In genomic region chrII:3523547-3523946, ce11 we compare ENCODE assay signal across 8 worm cellular contexts.
TF ChIP-seq lines count a peak whose summit lies in the region.
"Not testable (repeated sequence)": the region's sequence is repeated elsewhere in the genome, so short reads cannot be mapped to it uniquely, and the experiment has no call there.

No protein-coding gene starts in this region.

TF ChIP-seq in whole organism, L1 larva, 84 proteins besides CTCF, POLR2A, EP300 and RAD21 (continues in another document):
- peak; percentile 15 for TF ChIP-seq blmp-1 (tag; optimal IDR thresholded peaks at IDR 0.05; lab: Kevin White, UChicago)
- TF ChIP-seq dsc-1 (tag; optimal IDR thresholded peaks at IDR 0.05; lab: Kevin White, UChicago) = peak; percentile 58
- TF ChIP-seq ceh-82 (tag; optimal IDR thresholded peaks at IDR 0.05; lab: Kevin White, UChicago) = peak in 2 of 3 experiments; percentile 50 to 54
- peak; percentile 68 for TF ChIP-seq C04F5.9 (tag; optimal IDR thresholded peaks at IDR 0.05; lab: Kevin White, UChicago)
- TF ChIP-seq mab-9 (GFP tag; IDR thresholded peaks at IDR 0.05; lab: Robert Waterston, UW) = peak; percentile 60; the same call in 1 of the 2 replicates
- peak; percentile 76 for TF ChIP-seq lir-3 (tag; optimal IDR thresholded peaks at IDR 0.05; lab: Kevin White, UChicago; ENCODE audit: poor library complexity)
- peak; percentile 73 for TF ChIP-seq rnt-1 (tag; optimal IDR thresholded peaks at IDR 0.05; lab: Kevin White, UChicago)
- TF ChIP-seq nhr-85 (tag; lab: Kevin White, UChicago) = peak; percentile 70
- TF ChIP-seq snu-23 (GFP tag; optimal IDR thresholded peaks at IDR 0.05; lab: Kevin White, UChicago) = peak; percentile 85
- peak; percentile 67 to 75 for TF ChIP-seq lin-35 (GFP tag; optimal IDR thresholded peaks at IDR 0.05; lab: Kevin White, UChicago)
- TF ChIP-seq nhr-237 (tag; optimal IDR thresholded peaks at IDR 0.05; lab: Kevin White, UChicago) = peak; percentile 34

TF ChIP-seq in whole organism, L2 larva, 48 proteins besides CTCF, POLR2A, EP300 and RAD21 (continues in another document):
- TF ChIP-seq lsy-2 (tag; optimal IDR thresholded peaks at IDR 0.05; lab: Kevin White, UChicago) = peak; percentile 89 to 97
- TF ChIP-seq ZK546.5 (tag; optimal IDR thresholded peaks at IDR 0.05; lab: Kevin White, UChicago) = peak; percentile 6
- peak; percentile 48 for TF ChIP-seq gmeb-1 (tag; optimal IDR thresholded peaks at IDR 0.05; lab: Kevin White, UChicago)
- TF ChIP-seq lin-13 (GFP tag; optimal IDR thresholded peaks at IDR 0.05; lab: Kevin White, UChicago) = peak; percentile 67
- TF ChIP-seq zag-1 (tag; optimal IDR thresholded peaks at IDR 0.05; lab: Kevin White, UChicago) = peak; percentile 20
- TF ChIP-seq crh-2 (tag; optimal IDR thresholded peaks at IDR 0.05; lab: Kevin White, UChicago) = peak; percentile 43
- TF ChIP-seq nhr-25 (tag; optimal IDR thresholded peaks at IDR 0.05; lab: Kevin White, UChicago) = peak; percentile 61
- peak; percentile 4 for TF ChIP-seq lin-11 (tag; optimal IDR thresholded peaks at IDR 0.05; lab: Kevin White, UChicago)
- TF ChIP-seq sma-3 (GFP tag; optimal IDR thresholded peaks at IDR 0.05; lab: Kevin White, UChicago) = peak; percentile 32
- peak; percentile 73 for TF ChIP-seq nhr-129 (tag; optimal IDR thresholded peaks at IDR 0.05; lab: Kevin White, UChicago)
- peak; percentile 56 for TF ChIP-seq F13H6.1 (tag; optimal IDR thresholded peaks at IDR 0.05; lab: Kevin White, UChicago)

TF ChIP-seq in whole organism, L3 larva, 47 proteins besides CTCF, POLR2A, EP300 and RAD21:
- TF ChIP-seq nfya-1 (tag; optimal IDR thresholded peaks at IDR 0.05; lab: Kevin White, UChicago; ENCODE audit: insufficient read depth) = peak; percentile 75
- peak; percentile 33 for TF ChIP-seq nhr-43 (tag; optimal IDR thresholded peaks at IDR 0.05; lab: Kevin White, UChicago; ENCODE audit: poor library complexity, severe bottlenecking)
- TF ChIP-seq lin-39 (tag; optimal IDR thresholded peaks at IDR 0.05; lab: Kevin White, UChicago) = peak; percentile 52
- peak; percentile 14 for TF ChIP-seq R02D3.7 (tag; optimal IDR thresholded peaks at IDR 0.05; lab: Kevin White, UChicago)
- peak; percentile 42 for TF ChIP-seq nhr-11 (tag; optimal IDR thresholded peaks at IDR 0.05; lab: Kevin White, UChicago)
- TF ChIP-seq nhr-23 (tag; optimal IDR thresholded peaks at IDR 0.05; lab: Kevin White, UChicago) = peak; percentile 70
- peak; percentile 83 for TF ChIP-seq lin-15B (tag; optimal IDR thresholded peaks at IDR 0.05; lab: Kevin White, UChicago)
- TF ChIP-seq snpc-4 (tag; optimal IDR thresholded peaks at IDR 0.05; lab: Kevin White, UChicago) = peak; percentile 2
- peak; percentile 49 for TF ChIP-seq pha-4 (tag; optimal IDR thresholded peaks at IDR 0.05; lab: Kevin White, UChicago)

TF ChIP-seq in whole organism, L4 larva, 104 proteins besides CTCF, POLR2A, EP300 and RAD21 (continues in another document):
- TF ChIP-seq nhr-102 (tag; optimal IDR thresholded peaks at IDR 0.05; lab: Kevin White, UChicago) (peak; percentile 11), duxl-1 (tag; optimal IDR thresholded peaks at IDR 0.05; lab: Kevin White, UChicago; ENCODE audit: poor library complexity) (peak; percentile 10), F37D6.2 (tag; optimal IDR thresholded peaks at IDR 0.05; lab: Kevin White, UChicago) (peak; percentile 52), mep-1 (tag; optimal IDR thresholded peaks at IDR 0.05; lab: Kevin White, UChicago) (peak; percentile 67), nhr-28 (tag; optimal IDR thresholded peaks at IDR 0.05; lab: Kevin White, UChicago) (peak; percentile 49), lsy-2 (tag; optimal IDR thresholded peaks at IDR 0.05; lab: Kevin White, UChicago) (peak; percentile 77 to 96), D1046.2 (GFP tag; IDR thresholded peaks at IDR 0.05; lab: Robert Waterston, UW) (0 out of 2 replicates have a peak, but pooled peaks have one; percentile 54), dve-1 (tag; optimal IDR thresholded peaks at IDR 0.05; lab: Kevin White, UChicago; ENCODE audit: insufficient read depth) (peak; percentile 23), daf-19 (GFP tag; conservative IDR thresholded peaks at IDR 0.05; lab: Robert Waterston, UW) (0 out of 2 replicates have a peak, but pooled peaks have one; percentile 14), hlh-11 (tag; optimal IDR thresholded peaks at IDR 0.05; lab: Kevin White, UChicago) (peak; percentile 26)

TF ChIP-seq in whole organism, late embryonic, 69 proteins besides CTCF, POLR2A, EP300 and RAD21:
- TF ChIP-seq tbx-2 (tag; optimal IDR thresholded peaks at IDR 0.05; lab: Kevin White, UChicago) (peak; percentile 18), ceh-31 (tag; optimal IDR thresholded peaks at IDR 0.05; lab: Kevin White, UChicago) (peak; percentile 13), sox-2 (GFP tag; IDR thresholded peaks at IDR 0.05; lab: Robert Waterston, UW) (peak; percentile 41; the same call in 1 of the 2 replicates), ceh-34 (tag; optimal IDR thresholded peaks at IDR 0.05; lab: Kevin White, UChicago) (peak; percentile 81), unc-42 (tag; optimal IDR thresholded peaks at IDR 0.05; lab: Kevin White, UChicago) (peak; percentile 27), nfya-1 (tag; optimal IDR thresholded peaks at IDR 0.05; lab: Kevin White, UChicago) (peak; percentile 50), ceh-18 (tag; optimal IDR thresholded peaks at IDR 0.05; lab: Kevin White, UChicago) (peak; percentile 41)

TF ChIP-seq in whole organism, midembryonic, 9 proteins besides CTCF, POLR2A, EP300 and RAD21:
- TF ChIP-seq flt-1 (GFP tag; IDR thresholded peaks at IDR 0.05; lab: Robert Waterston, UW) = peak; percentile 74

TF ChIP-seq in whole organism, mixed stage, embryonic, 35 proteins besides CTCF, POLR2A, EP300 and RAD21:
- TF ChIP-seq nhr-237 (tag; optimal IDR thresholded peaks at IDR 0.05; lab: Kevin White, UChicago) = peak; percentile 64
- peak; percentile 70 for TF ChIP-seq mep-1 (tag; optimal IDR thresholded peaks at IDR 0.05; lab: Kevin White, UChicago)
- peak; percentile 20 for TF ChIP-seq ham-2 (GFP tag; optimal IDR thresholded peaks at IDR 0.05; lab: Kevin White, UChicago)
- peak; percentile 93 for TF ChIP-seq lsy-2 (tag; optimal IDR thresholded peaks at IDR 0.05; lab: Kevin White, UChicago)
- TF ChIP-seq ces-1 (GFP tag; optimal IDR thresholded peaks at IDR 0.05; lab: Kevin White, UChicago) = peak; percentile 21

TF ChIP-seq in whole organism, young adult, 124 proteins besides CTCF, POLR2A, EP300 and RAD21 (continues in another document):
- TF ChIP-seq egl-18 (GFP tag; IDR thresholded peaks at IDR 0.05; lab: Robert Waterston, UW) (peak; percentile 68; the same call in 1 of the 2 replicates), ekl-4 (GFP tag; IDR thresholded peaks at IDR 0.05; lab: Robert Waterston, UW) (peak; percentile 60; the same call in 1 of the 2 replicates), pbrm-1 (GFP tag; IDR thresholded peaks at IDR 0.05; lab: Robert Waterston, UW) (peak; percentile 74; the same call in 1 of the 2 replicates), ZK185.1 (tag; optimal IDR thresholded peaks at IDR 0.05; lab: Kevin White, UChicago; ENCODE audit: poor library complexity, severe bottlenecking) (peak; percentile 51), madf-6 (GFP tag; IDR thresholded peaks at IDR 0.05; lab: Robert Waterston, UW) (peak; percentile 52), B0019.2 (GFP tag; conservative IDR thresholded peaks at IDR 0.05; lab: Robert Waterston, UW) (peak; percentile 51; the same call in 1 of the 2 replicates), C06A6.2 (GFP tag; conservative IDR thresholded peaks at IDR 0.05; lab: Robert Waterston, UW) (peak; percentile 81), cebp-1 (GFP tag; IDR thresholded peaks at IDR 0.05; lab: Robert Waterston, UW) (peak; percentile 58), cebp-1 (tag; optimal IDR thresholded peaks at IDR 0.05; lab: Kevin White, UChicago) (peak; percentile 62), madf-8 (GFP tag; conservative IDR thresholded peaks at IDR 0.05; lab: Robert Waterston, UW) (0 out of 2 replicates have a peak, but pooled peaks have one; percentile 14), egrh-3 (GFP tag; IDR thresholded peaks at IDR 0.05; lab: Robert Waterston, UW) (0 out of 2 replicates have a peak, but pooled peaks have one; percentile 17), rcor-1 (GFP tag; IDR thresholded peaks at IDR 0.05; lab: Robert Waterston, UW) (peak; percentile 55), hmg-1.2 (GFP tag; IDR thresholded peaks at IDR 0.05; lab: Robert Waterston, UW) (peak; percentile 94), lin-54 (GFP tag; optimal IDR thresholded peaks at IDR 0.05; lab: Kevin White, UChicago) (peak; percentile 54), attf-5 (GFP tag; optimal IDR thresholded peaks at IDR 0.05; lab: Kevin White, UChicago) (peak; percentile 79), ceh-100 (GFP tag; IDR thresholded peaks at IDR 0.05; lab: Robert Waterston, UW) (peak; percentile 68), let-526 (GFP tag; IDR thresholded peaks at IDR 0.05; lab: Robert Waterston, UW) (peak; percentile 52; the same call in 1 of the 2 replicates), K11D2.4 (GFP tag; IDR thresholded peaks at IDR 0.05; lab: Robert Waterston, UW) (peak; percentile 90), attf-3 (GFP tag; conservative IDR thresholded peaks at IDR 0.05; lab: Robert Waterston, UW) (peak; percentile 71), nfyb-1 (GFP tag; IDR thresholded peaks at IDR 0.05; lab: Robert Waterston, UW) (peak; percentile 84), snpc-4 (tag; optimal IDR thresholded peaks at IDR 0.05; lab: Kevin White, UChicago) (peak in 2 of 4 experiments; percentile 23 to 43), D2030.7 (GFP tag; IDR thresholded peaks at IDR 0.05; lab: Robert Waterston, UW) (peak; percentile 62), dox-1 (GFP tag; IDR thresholded peaks at IDR 0.05; lab: Robert Waterston, UW) (peak; percentile 76), ztf-26 (tag; optimal IDR thresholded peaks at IDR 0.05; lab: Kevin White, UChicago) (peak; percentile 5), lin-40 (tag; optimal IDR thresholded peaks at IDR 0.05; lab: Kevin White, UChicago) (peak; percentile 68), lsl-1 (GFP tag; optimal IDR thresholded peaks at IDR 0.05; lab: Kevin White, UChicago) (peak; percentile 63), lin-35 (GFP tag; optimal IDR thresholded peaks at IDR 0.05; lab: Kevin White, UChicago) (peak in 1 of 3 experiments; percentile 62), ceh-91 (GFP tag; IDR thresholded peaks at IDR 0.05; lab: Robert Waterston, UW) (peak; percentile 38; the same call in 1 of the 2 replicates), ceh-27 (GFP tag; optimal IDR thresholded peaks at IDR 0.05; lab: Kevin White, UChicago) (peak; percentile 72), B0261.1 (tag; optimal IDR thresholded peaks at IDR 0.05; lab: Kevin White, UChicago) (peak; percentile 42), C17E4.6 (GFP tag; IDR thresholded peaks at IDR 0.05; lab: Robert Waterston, UW) (0 out of 2 replicates have a peak, but pooled peaks have one; percentile 20), tbp1 (GFP tag; optimal IDR thresholded peaks at IDR 0.05; lab: Kevin White, UChicago) (peak; percentile 47), F33H1.4 (GFP tag; IDR thresholded peaks at IDR 0.05; lab: Robert Waterston, UW) (peak; percentile 50; the same call in 1 of the 2 replicates), Y67H2A.10 (GFP tag; conservative IDR thresholded peaks at IDR 0.05; lab: Robert Waterston, UW) (0 out of 2 replicates have a peak, but pooled peaks have one; percentile 9)
- TF ChIP-seq snpc-4 (GFP tag; optimal IDR thresholded peaks at IDR 0.05; lab: Kevin White, UChicago) = not testable (repeated sequence)
